Fruit fly (Drosophila melanogaster) whole organism, embryonic: ENCODE results near the gene Ugt36D1.

Experiments used
- Abd-B ChIP-seq: fragments of 200-800 bp; sonication (Bioruptor generic); optimal IDR thresholded peaks from 2 replicates; lab custom pipeline; 2018; ENCODE audit warnings: missing biosample characterization, mild to moderate bottlenecking, missing genetic modification characterization, moderate library complexity
- B-H1 ChIP-seq: fragments of 200-800 bp; sonication (Bioruptor generic); IDR thresholded peaks from 3 replicates; pipeline ENCODE4 v1.3.6; 2022; ENCODE audit warnings: missing biosample characterization, missing genetic modification characterization
- BtbVII ChIP-seq: fragments of 200-800 bp; sonication (Bioruptor generic); optimal IDR thresholded peaks from 3 replicates; lab custom pipeline; 2017; ENCODE audit warnings: missing biosample characterization, mild to moderate bottlenecking, missing genetic modification characterization
- CG10431 ChIP-seq: fragments of 200-800 bp; sonication (Bioruptor generic); optimal IDR thresholded peaks from 3 replicates; lab custom pipeline; 2018; ENCODE audit warnings: missing biosample characterization, mild to moderate bottlenecking, missing genetic modification characterization
- CG11398 ChIP-seq: fragments of 200-800 bp; sonication (Bioruptor generic); optimal IDR thresholded peaks from 2 replicates; lab custom pipeline; 2016; ENCODE audit warnings: missing biosample characterization, missing genetic modification characterization
- CG12104 ChIP-seq: fragments of 200-800 bp; sonication (Bioruptor generic); optimal IDR thresholded peaks from 3 replicates; lab custom pipeline; 2016; ENCODE audit warnings: missing biosample characterization, missing genetic modification characterization
- CG12236 ChIP-seq: fragments of 200-800 bp; sonication (Bioruptor generic); optimal IDR thresholded peaks from 2 replicates; lab custom pipeline; 2016; ENCODE audit warnings: missing biosample characterization, missing genetic modification characterization
- CG13123 ChIP-seq: fragments of 200-800 bp; sonication (Bioruptor generic); optimal IDR thresholded peaks from 2 replicates; lab custom pipeline; 2016; ENCODE audit warnings: missing biosample characterization, missing genetic modification characterization
- CG14860 ChIP-seq: fragments of 200-800 bp; sonication (Bioruptor generic); IDR thresholded peaks from 3 replicates; pipeline ENCODE4 v1.3.6; 2022; ENCODE audit warnings: missing biosample characterization, missing genetic modification characterization; ENCODE audit not compliant: partially characterized antibody
- CG2116 ChIP-seq: fragments of 200-800 bp; sonication (Bioruptor generic); optimal IDR thresholded peaks from 3 replicates; lab custom pipeline; 2018; ENCODE audit warnings: missing biosample characterization, mild to moderate bottlenecking, missing genetic modification characterization
- CG2712 ChIP-seq: fragments of 200-800 bp; optimal IDR thresholded peaks from 3 replicates; lab custom pipeline; 2019; ENCODE audit warnings: missing biosample characterization, mild to moderate bottlenecking, missing genetic modification characterization, moderate library complexity
- CG32767 ChIP-seq: fragments of 200-800 bp; sonication (Bioruptor generic); IDR thresholded peaks from 2 replicates; pipeline ENCODE4 v1.3.6; 2022; ENCODE audit warnings: missing biosample characterization, missing genetic modification characterization
- CG4282 ChIP-seq: fragments of 200-800 bp; sonication (Bioruptor generic); optimal IDR thresholded peaks from 2 replicates; lab custom pipeline; 2016; ENCODE audit warnings: missing biosample characterization, missing genetic modification characterization
- CG4360 ChIP-seq: fragments of 200-800 bp; sonication (Bioruptor generic); IDR thresholded peaks from 2 replicates; pipeline ENCODE4 v1.3.6; 2022; ENCODE audit warnings: missing biosample characterization, missing genetic modification characterization
- CG6175 ChIP-seq: fragments of 200-800 bp; sonication (Bioruptor generic); IDR thresholded peaks from 3 replicates; pipeline ENCODE4 v1.3.6; 2022; ENCODE audit warnings: missing biosample characterization, missing genetic modification characterization
- CG6813 ChIP-seq: fragments of 200-800 bp; sonication (Bioruptor generic); optimal IDR thresholded peaks from 2 replicates; lab custom pipeline; 2017; ENCODE audit warnings: missing biosample characterization, missing genetic modification characterization, mild to moderate bottlenecking, moderate library complexity, missing genetic modification reagents
- CG7372 ChIP-seq: fragments of 200-800 bp; sonication (Bioruptor generic); IDR thresholded peaks from 2 replicates; pipeline ENCODE4 v1.3.6; 2022; ENCODE audit warnings: missing biosample characterization, missing genetic modification characterization
- CHES-1-like ChIP-seq: fragments of 200-800 bp; sonication (Bioruptor generic); optimal IDR thresholded peaks from 2 replicates; lab custom pipeline; 2016; ENCODE audit warnings: missing biosample characterization, missing genetic modification characterization
- CTCF ChIP-seq: fragments of 200-800 bp; sonication (Bioruptor generic); optimal IDR thresholded peaks from 2 replicates; lab custom pipeline; 2017; ENCODE audit warnings: missing biosample characterization, mild to moderate bottlenecking, missing genetic modification characterization, moderate library complexity
- Drgx ChIP-seq: fragments of 200-800 bp; sonication (Bioruptor generic); IDR thresholded peaks from 2 replicates; pipeline ENCODE4 v1.3.6; 2022; ENCODE audit warnings: missing biosample characterization, missing genetic modification characterization
- H2.0 ChIP-seq: fragments of 200-800 bp; sonication (Bioruptor generic); IDR thresholded peaks from 2 replicates; pipeline ENCODE4 v1.3.6; 2022; ENCODE audit warnings: missing biosample characterization, missing genetic modification characterization
- Lhr ChIP-seq: fragments of 200-800 bp; sonication (Bioruptor generic); optimal IDR thresholded peaks from 3 replicates; lab custom pipeline; 2017; ENCODE audit warnings: mild to moderate bottlenecking, missing biosample characterization, missing genetic modification reagents, missing genetic modification characterization
- Med ChIP-seq: fragments of 200-800 bp; sonication (Bioruptor generic); peaks from one replicate; lab custom pipeline; 2016; ENCODE audit warnings: missing biosample characterization, missing genetic modification characterization, mild to moderate bottlenecking, inconsistent platforms, moderate library complexity
- Myb ChIP-seq: fragments of 200-800 bp; sonication (Bioruptor generic); optimal IDR thresholded peaks from 2 replicates; lab custom pipeline; 2016; ENCODE audit warnings: missing biosample characterization, missing genetic modification characterization
- Nf-YB ChIP-seq: fragments of 200-800 bp; sonication (Bioruptor generic); optimal IDR thresholded peaks from 3 replicates; lab custom pipeline; 2019; ENCODE audit warnings: missing biosample characterization, mild to moderate bottlenecking, missing genetic modification characterization, moderate library complexity
- Oaz ChIP-seq: fragments of 200-800 bp; sonication (Bioruptor generic); IDR thresholded peaks from 2 replicates; pipeline ENCODE4 v1.3.6; 2022; ENCODE audit warnings: missing biosample characterization, missing genetic modification characterization
- Opbp ChIP-seq: fragments of 200-800 bp; sonication (Bioruptor generic); IDR thresholded peaks from 3 replicates; pipeline ENCODE4 v1.3.6; 2022; ENCODE audit warnings: missing biosample characterization, missing genetic modification characterization; ENCODE audit not compliant: partially characterized antibody
- Taf1 ChIP-seq: fragments of 200-800 bp; sonication (Bioruptor generic); IDR thresholded peaks from 2 replicates; pipeline ENCODE4 v1.3.6; 2022; ENCODE audit warnings: missing biosample characterization, missing genetic modification characterization
- YL-1 ChIP-seq: fragments of 200-800 bp; sonication (Bioruptor generic); optimal IDR thresholded peaks from 3 replicates; lab custom pipeline; 2017; ENCODE audit warnings: missing biosample characterization, mild to moderate bottlenecking, missing genetic modification characterization
- ab ChIP-seq: fragments of 200-800 bp; sonication (Bioruptor generic); optimal IDR thresholded peaks from 2 replicates; lab custom pipeline; 2016; ENCODE audit warnings: missing biosample characterization, missing genetic modification characterization
- cg ChIP-seq: fragments of 200-800 bp; sonication (Bioruptor generic); optimal IDR thresholded peaks from 3 replicates; lab custom pipeline; 2019; ENCODE audit warnings: missing biosample characterization, mild to moderate bottlenecking, missing genetic modification characterization, moderate library complexity
- chn ChIP-seq: fragments of 200-800 bp; sonication (Bioruptor generic); optimal IDR thresholded peaks from 2 replicates; lab custom pipeline; 2016; ENCODE audit warnings: missing biosample characterization, missing genetic modification characterization
- crc ChIP-seq: fragments of 200-800 bp; sonication (Bioruptor generic); optimal IDR thresholded peaks from 2 replicates; lab custom pipeline; 2016; ENCODE audit warnings: missing biosample characterization, missing genetic modification characterization
- dati ChIP-seq: fragments of 200-800 bp; sonication (Bioruptor generic); IDR thresholded peaks from 2 replicates; pipeline ENCODE4 v1.3.6; 2022; ENCODE audit warnings: missing biosample characterization, missing genetic modification characterization
- dmrt11E ChIP-seq: fragments of 200-800 bp; sonication (Bioruptor generic); optimal IDR thresholded peaks from 3 replicates; lab custom pipeline; 2018; ENCODE audit warnings: missing biosample characterization, mild to moderate bottlenecking, missing genetic modification characterization, moderate library complexity
- en ChIP-seq: fragments of 200-800 bp; sonication (Bioruptor generic); optimal IDR thresholded peaks from 2 replicates; lab custom pipeline; 2016; ENCODE audit warnings: missing biosample characterization, missing genetic modification characterization
- esg ChIP-seq: fragments of 200-800 bp; sonication (Bioruptor generic); conservative IDR thresholded peaks from 2 replicates; pipeline ENCODE4 v1.3.6; 2022; ENCODE audit warnings: missing biosample characterization, missing genetic modification characterization
- hkb ChIP-seq, 2 experiments: fragments of 200-800 bp in 1 of 2; fragments of >200 bp in 1 of 2; sonication (Bioruptor generic) in 1 of 2; IDR thresholded peaks in 1 of 2; optimal IDR thresholded peaks in 1 of 2; 2 replicates each; pipeline versions ENCODE4 v1.3.6 to Lab custom; 2017 to 2022; ENCODE audit warnings: missing biosample characterization in 1 of 2, missing genetic modification characterization in 1 of 2
- insv ChIP-seq, 2 experiments: fragments of 200-800 bp; sonication (Bioruptor generic); optimal IDR thresholded peaks; 3 replicates each; lab custom pipeline; 2016 to 2018; ENCODE audit warnings: missing biosample characterization in 2 of 2, missing genetic modification characterization in 2 of 2
- ken ChIP-seq: fragments of 200-800 bp; sonication (Bioruptor generic); IDR thresholded peaks from 3 replicates; pipeline ENCODE4 v1.3.6; 2022; ENCODE audit warnings: missing biosample characterization, missing genetic modification characterization
- lilli ChIP-seq: fragments of 200-800 bp; sonication (Bioruptor generic); optimal IDR thresholded peaks from 3 replicates; lab custom pipeline; 2016; ENCODE audit warnings: missing biosample characterization, missing genetic modification characterization
- org-1 ChIP-seq: fragments of 200-800 bp; sonication (Bioruptor generic); optimal IDR thresholded peaks from 2 replicates; lab custom pipeline; 2017; ENCODE audit warnings: missing biosample characterization, missing genetic modification characterization
- pho ChIP-seq: fragments of 200-800 bp; sonication (Bioruptor generic); optimal IDR thresholded peaks from 2 replicates; lab custom pipeline; 2016; ENCODE audit warnings: missing biosample characterization, missing genetic modification characterization
- phol ChIP-seq: fragments of 200-800 bp; sonication (Bioruptor generic); optimal IDR thresholded peaks from 3 replicates; lab custom pipeline; 2018; ENCODE audit warnings: missing biosample characterization, mild to moderate bottlenecking, missing genetic modification characterization, moderate library complexity
- psq ChIP-seq: fragments of 200-800 bp; sonication (Bioruptor generic); optimal IDR thresholded peaks from 2 replicates; lab custom pipeline; 2017; ENCODE audit warnings: missing biosample characterization, missing genetic modification characterization
- pzg ChIP-seq: fragments of 200-800 bp; sonication (Bioruptor generic); optimal IDR thresholded peaks from 3 replicates; lab custom pipeline; 2018; ENCODE audit warnings: missing biosample characterization, mild to moderate bottlenecking, missing genetic modification characterization, moderate library complexity
- scrt ChIP-seq: fragments of 200-800 bp; sonication (Bioruptor generic); optimal IDR thresholded peaks from 2 replicates; lab custom pipeline; 2018; ENCODE audit warnings: missing biosample characterization, mild to moderate bottlenecking, missing genetic modification characterization, moderate library complexity
- slou ChIP-seq: fragments of 200-800 bp; sonication (Bioruptor generic); optimal IDR thresholded peaks from 3 replicates; lab custom pipeline; 2016; ENCODE audit warnings: missing biosample characterization, missing genetic modification characterization
- so ChIP-seq: fragments of 200-800 bp; sonication (Bioruptor generic); IDR thresholded peaks from 3 replicates; pipeline ENCODE4 v1.3.6; 2022; ENCODE audit warnings: missing biosample characterization, missing genetic modification characterization
- sug ChIP-seq: fragments of 200-800 bp; optimal IDR thresholded peaks from 2 replicates; lab custom pipeline; 2019; ENCODE audit warnings: missing biosample characterization, mild to moderate bottlenecking, missing genetic modification characterization, moderate library complexity
- tap ChIP-seq: fragments of 200-800 bp; optimal IDR thresholded peaks from 3 replicates; lab custom pipeline; 2019; ENCODE audit warnings: missing biosample characterization, mild to moderate bottlenecking, missing genetic modification characterization, moderate library complexity
- trh ChIP-seq: fragments of 200-800 bp; sonication (Bioruptor generic); optimal IDR thresholded peaks from 2 replicates; lab custom pipeline; 2016; ENCODE audit warnings: missing biosample characterization, missing genetic modification characterization
- ttk ChIP-seq: fragments of 200-800 bp; sonication (Bioruptor generic); IDR thresholded peaks from 2 replicates; pipeline ENCODE4 v2.1.2; 2022; ENCODE audit warnings: missing biosample characterization, missing genetic modification characterization

The Ugt36D1 gene

DNA sequence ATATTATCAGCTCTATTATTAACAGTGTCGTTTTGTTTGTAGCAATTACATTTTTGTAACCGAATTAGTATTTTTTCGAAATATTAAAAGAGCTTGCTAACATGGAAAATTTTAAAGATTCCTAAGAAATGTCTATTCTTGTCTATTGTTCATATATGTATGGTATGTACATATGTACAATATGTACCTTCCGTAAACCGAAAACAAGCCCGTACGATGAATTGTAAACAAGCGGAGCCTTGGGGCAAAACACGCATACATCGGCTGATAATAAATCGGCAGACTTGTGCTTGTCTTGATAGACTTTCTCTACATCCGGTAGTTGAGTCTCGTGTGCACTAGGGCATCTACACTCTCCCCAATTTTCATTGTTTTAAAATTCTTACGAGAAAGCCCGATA, 543 bp upstream of the Ugt36D1 start (continued):
- TF ChIP-seq trh, result no peak
- TF ChIP-seq CG32767 (GFP tag; lab: Robert Waterston, UW), result no peak
- TF ChIP-seq Nf-YB (GFP tag; lab: Kevin White, UChicago), result no peak
- peak; percentile 22 for TF ChIP-seq CG2712 (tag; lab: Kevin White, UChicago)
- TF ChIP-seq insv (GFP tag; optimal IDR thresholded peaks at IDR 0.05; lab: Kevin White, UChicago), result peak in 1 of 2 experiments; percentile 14
- TF ChIP-seq lilli (GFP tag; lab: Kevin White, UChicago), result no peak
- TF ChIP-seq Abd-B, result no peak
- no peak for TF ChIP-seq ttk (GFP tag; lab: Robert Waterston, UW)
- TF ChIP-seq pzg (GFP tag; lab: Kevin White, UChicago), result no peak
- no peak for TF ChIP-seq CG12236 (GFP tag; lab: Kevin White, UChicago)
- no peak for TF ChIP-seq esg (GFP tag; lab: Robert Waterston, UW)
- TF ChIP-seq org-1, result no peak
- no peak for TF ChIP-seq CHES-1-like
- TF ChIP-seq CG7372 (GFP tag; lab: Robert Waterston, UW), result no peak
- peak; percentile 19 for TF ChIP-seq CG13123 (GFP tag; lab: Kevin White, UChicago)
- no peak for TF ChIP-seq CG4360 (GFP tag; lab: Robert Waterston, UW)
- TF ChIP-seq tap, result no peak
- no peak for TF ChIP-seq CG2116 (GFP tag; lab: Kevin White, UChicago)
- peak; percentile 86 for TF ChIP-seq Med (GFP tag; lab: Kevin White, UChicago)
- TF ChIP-seq cg (GFP tag; lab: Kevin White, UChicago), result no peak
- no peak for TF ChIP-seq chn (GFP tag; lab: Kevin White, UChicago)
- TF ChIP-seq B-H1 (GFP tag; lab: Robert Waterston, UW), result no peak
- peak; percentile 61 for TF ChIP-seq dmrt11E (tag; lab: Kevin White, UChicago)
- no peak for TF ChIP-seq CG12104 (GFP tag; lab: Kevin White, UChicago)
- peak; percentile 2 for TF ChIP-seq en (GFP tag; lab: Kevin White, UChicago)
- TF ChIP-seq CG4282 (GFP tag; lab: Kevin White, UChicago), result no peak
- no peak for TF ChIP-seq pho
- TF ChIP-seq Myb (GFP tag; lab: Kevin White, UChicago), result no peak
- TF ChIP-seq CG6175 (GFP tag; lab: Robert Waterston, UW), result no peak
- no peak for TF ChIP-seq H2.0 (GFP tag; lab: Robert Waterston, UW)
- TF ChIP-seq dati (GFP tag; lab: Robert Waterston, UW), result no peak
- no peak for TF ChIP-seq hkb (optimal IDR thresholded peaks at IDR 0.05; lab: Kevin White, UChicago)
- peak; percentile 43; the same call in 1 of the 2 replicates for TF ChIP-seq hkb (GFP tag; IDR thresholded peaks at IDR 0.05; lab: Robert Waterston, UW)
- TF ChIP-seq crc, result no peak
- no peak for TF ChIP-seq so
- peak; percentile 50 for TF ChIP-seq Lhr (GFP tag; lab: Kevin White, UChicago)
- no peak for TF ChIP-seq YL-1
- no peak for TF ChIP-seq scrt (GFP tag; lab: Kevin White, UChicago)
- peak; percentile 28 for TF ChIP-seq slou (GFP tag; lab: Kevin White, UChicago)
- TF ChIP-seq CG6813, result peak; percentile 80
- peak; percentile 66 for TF ChIP-seq CG10431
- TF ChIP-seq ab (GFP tag; lab: Kevin White, UChicago), result no peak
- no peak for TF ChIP-seq CTCF (GFP tag; lab: Kevin White, UChicago)
- no peak for TF ChIP-seq Taf1 (GFP tag; lab: Robert Waterston, UW)
- TF ChIP-seq phol, result no peak
- TF ChIP-seq BtbVII (GFP tag; lab: Kevin White, UChicago), result peak; percentile 7
- TF ChIP-seq CG11398, result peak; percentile 18
- no peak for TF ChIP-seq ken (GFP tag; lab: Robert Waterston, UW)
- no peak for TF ChIP-seq sug (tag; lab: Kevin White, UChicago)
- no peak for TF ChIP-seq Drgx (GFP tag; lab: Robert Waterston, UW)
- TF ChIP-seq Oaz, result no peak
- no peak for TF ChIP-seq Opbp (GFP tag; lab: Robert Waterston, UW)
- TF ChIP-seq CG14860, result no peak
- no peak for TF ChIP-seq psq (GFP tag; lab: Kevin White, UChicago)
